Worm (Caenorhabditis elegans) whole organism, early embryonic: ENCODE results near the gene pigb-1.

Experiments
- F13C5.2 ChIP-seq: sonication (generic microtip); optimal IDR thresholded peaks from 2 replicates; lab custom pipeline; 2017; ENCODE audit warnings: mild to moderate bottlenecking, missing genetic modification characterization, inconsistent platforms, missing compliant biosample characterization
- ama-1 ChIP-seq: fragments of 150-350 bp; optimal IDR thresholded peaks from 2 replicates; lab custom pipeline; 2014
- flt-1 ChIP-seq: fragments of 200-800 bp; sonication (Bioruptor generic); IDR thresholded peaks from 2 replicates; pipeline ENCODE4 v1.3.6; 2022; ENCODE audit warnings: missing genetic modification characterization, missing compliant biosample characterization
- hmbx-1 ChIP-seq: sonication (generic microtip); optimal IDR thresholded peaks from 2 replicates; lab custom pipeline; 2016; ENCODE audit warnings: mild to moderate bottlenecking, missing genetic modification characterization, missing compliant biosample characterization
- pes-1 ChIP-seq: fragments of 200-800 bp; sonication (Bioruptor generic); IDR thresholded peaks from 2 replicates; pipeline ENCODE4 v1.3.6; 2022; ENCODE audit warnings: missing genetic modification reagents, missing genetic modification characterization, missing compliant biosample characterization
- sea-1 ChIP-seq: fragments of 200-800 bp; sonication (Bioruptor generic); conservative IDR thresholded peaks from 2 replicates; pipeline ENCODE4 v1.3.6; 2022; ENCODE audit warnings: missing genetic modification characterization, missing compliant biosample characterization
- tbx-11 ChIP-seq: fragments of 200-800 bp; sonication (Bioruptor generic); IDR thresholded peaks from 2 replicates; pipeline ENCODE4 v1.3.6; 2022; ENCODE audit warnings: missing genetic modification characterization, missing compliant biosample characterization
- tbx-37 ChIP-seq: fragments of 200-800 bp; sonication (Bioruptor generic); conservative IDR thresholded peaks from 2 replicates; pipeline ENCODE4 v1.3.6; 2022; ENCODE audit warnings: missing genetic modification reagents, missing genetic modification characterization, missing compliant biosample characterization

DNA sequence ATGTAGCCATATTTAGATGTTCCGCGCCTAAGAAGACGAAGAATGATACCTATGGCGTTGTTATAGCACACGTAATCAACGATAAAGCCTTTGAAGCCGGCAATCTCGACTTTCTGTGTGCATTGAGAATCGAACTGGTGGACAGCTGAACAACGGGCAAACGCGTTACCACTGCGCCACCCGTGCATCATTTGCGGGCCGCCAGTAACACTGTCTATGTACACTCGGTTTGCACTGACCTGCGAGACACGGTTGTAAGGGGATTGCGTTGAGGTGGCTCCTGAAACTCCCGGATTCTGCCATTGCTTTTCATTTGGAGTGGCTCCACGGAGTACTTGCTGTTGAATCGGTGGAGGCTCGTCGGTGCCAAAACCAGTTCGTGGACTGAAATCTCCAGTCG lies 50.5 kb downstream of the pigb-1 start:
- TF ChIP-seq pes-1 (GFP tag; lab: Robert Waterston, UW) (peak; percentile 90), hmbx-1 (tag; lab: Kevin White, UChicago) (peak; percentile 58), F13C5.2 (tag; lab: Kevin White, UChicago) (peak; percentile 68), tbx-11 (peak; percentile 74; the same call in 1 of the 2 replicates), tbx-37 (GFP tag; lab: Robert Waterston, UW) (peak; percentile 71), ama-1 (lab: Kevin White, UChicago) (peak; percentile 22), sea-1 (GFP tag; lab: Robert Waterston, UW) (peak; percentile 79), flt-1 (GFP tag; lab: Robert Waterston, UW) (peak; percentile 79)
